Fruit fly (Drosophila melanogaster) whole organism, wandering third instar larva: ENCODE measurements around the gene CG32099.

Source experiments
- Abd-B ChIP-seq: fragments of >200 bp; optimal IDR thresholded peaks from 2 replicates; lab custom pipeline; 2017; ENCODE audit warnings: missing biosample characterization, missing genetic modification characterization
- CG32264 ChIP-seq: fragments of 200-800 bp; sonication (Bioruptor generic); optimal IDR thresholded peaks from 2 replicates; lab custom pipeline; 2016; ENCODE audit warnings: missing biosample characterization, missing genetic modification characterization
- Dif ChIP-seq: fragments of 200-275, 200-300 bp; sonication (Bioruptor generic); optimal IDR thresholded peaks from 2 replicates; lab custom pipeline; 2018; ENCODE audit warnings: missing biosample characterization, missing genetic modification characterization; ENCODE audit not compliant: partially characterized antibody
- Jra ChIP-seq: sonication (Bioruptor generic); optimal IDR thresholded peaks from 2 replicates; lab custom pipeline; 2016; ENCODE audit warnings: missing biosample characterization, missing genetic modification characterization
- OdsH ChIP-seq: fragments of 200-800 bp; sonication (Bioruptor generic); optimal IDR thresholded peaks from 2 replicates; lab custom pipeline; 2016; ENCODE audit warnings: missing biosample characterization, mild to moderate bottlenecking, missing genetic modification characterization
- Vsx2 ChIP-seq: fragments of 200-300, 225-300 bp; sonication (Bioruptor generic); optimal IDR thresholded peaks from 2 replicates; lab custom pipeline; 2018; ENCODE audit warnings: missing biosample characterization, missing genetic modification characterization; ENCODE audit not compliant: partially characterized antibody
- br ChIP-seq: fragments of 200-800 bp; sonication (Bioruptor generic); optimal IDR thresholded peaks from 2 replicates; lab custom pipeline; 2016; ENCODE audit warnings: missing biosample characterization, missing genetic modification characterization
- dmrt93B ChIP-seq: fragments of 200-800 bp; sonication (Bioruptor generic); optimal IDR thresholded peaks from 2 replicates; lab custom pipeline; 2018; ENCODE audit warnings: missing biosample characterization, mild to moderate bottlenecking, missing genetic modification characterization
- fru ChIP-seq: fragments of 200-800 bp; sonication (Bioruptor generic); optimal IDR thresholded peaks from 3 replicates; lab custom pipeline; 2016; ENCODE audit warnings: missing biosample characterization, mild to moderate bottlenecking, missing genetic modification characterization
- pan ChIP-seq: fragments of >200 bp; optimal IDR thresholded peaks from 2 replicates; lab custom pipeline; 2017
- psq ChIP-seq: fragments of 200-800 bp; sonication (Bioruptor generic); optimal IDR thresholded peaks from 3 replicates; lab custom pipeline; 2017; ENCODE audit warnings: missing biosample characterization, mild to moderate bottlenecking, missing genetic modification characterization, moderate library complexity

DNA sequence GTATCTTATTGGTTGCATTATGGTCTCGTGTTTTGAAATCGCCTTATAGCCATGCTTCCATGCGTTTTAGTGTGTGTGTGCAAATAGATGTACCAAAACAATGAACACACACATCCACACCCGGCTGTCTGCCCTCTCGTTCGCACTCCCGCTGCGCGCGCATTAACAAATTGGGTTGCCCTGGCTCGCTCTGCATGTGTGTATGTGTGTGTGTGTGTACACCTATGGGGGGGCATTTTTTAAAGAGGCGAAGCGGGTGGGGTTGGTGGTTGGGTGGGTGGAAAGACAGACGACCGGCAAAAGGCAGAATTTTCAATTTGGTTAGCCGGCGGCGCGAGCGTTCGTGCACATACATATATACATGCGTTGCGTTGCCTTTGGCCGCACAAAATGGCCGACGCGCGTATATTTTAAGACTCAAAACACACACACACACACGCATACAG, 24.9 kb upstream of the CG32099 start:
- TF ChIP-seq Abd-B (GFP tag; lab: Kevin White, UChicago) (peak; percentile 58), Jra (GFP tag; lab: Kevin White, UChicago) (no peak), pan (no peak), psq (GFP tag; lab: Kevin White, UChicago) (peak; percentile 47), Dif (GFP tag; lab: Kevin White, UChicago) (peak; percentile 73), OdsH (GFP tag; lab: Kevin White, UChicago) (no peak), CG32264 (GFP tag; lab: Kevin White, UChicago) (no peak), Vsx2 (GFP tag; lab: Kevin White, UChicago) (no peak), fru (no peak), br (GFP tag; lab: Kevin White, UChicago) (no peak), dmrt93B (GFP tag; lab: Kevin White, UChicago) (no peak)
